Fruit fly (Drosophila melanogaster) whole organism, embryonic: ENCODE results near the gene MESR3.
A peak's percentile ranks its signal among the peaks of the same experiment; 100 is the strongest.

Experiments used
- Adf1 ChIP-seq: fragments of 200-800 bp; sonication (Bioruptor generic); IDR thresholded peaks from 2 replicates; pipeline ENCODE4 v1.3.6; 2022; ENCODE audit warnings: missing biosample characterization, missing genetic modification characterization
- Atf-2 ChIP-seq: fragments of 200-800 bp; sonication (Bioruptor generic); optimal IDR thresholded peaks from 2 replicates; lab custom pipeline; 2016; ENCODE audit warnings: missing biosample characterization, missing genetic modification characterization
- B-H2 ChIP-seq: fragments of 200-800 bp; sonication (Bioruptor generic); optimal IDR thresholded peaks from 2 replicates; lab custom pipeline; 2018; ENCODE audit warnings: missing biosample characterization, mild to moderate bottlenecking, missing genetic modification characterization
- Bteb2 ChIP-seq: fragments of 200-800 bp; sonication (Bioruptor generic); optimal IDR thresholded peaks from 2 replicates; lab custom pipeline; 2016; ENCODE audit warnings: missing biosample characterization, missing genetic modification characterization
- CG10209 ChIP-seq: fragments of 200-800 bp; sonication (Bioruptor generic); optimal IDR thresholded peaks from 3 replicates; lab custom pipeline; 2017; ENCODE audit warnings: missing biosample characterization, mild to moderate bottlenecking, missing genetic modification characterization, missing genetic modification reagents
- CG10274 ChIP-seq: fragments of 200-800 bp; sonication (Bioruptor generic); optimal IDR thresholded peaks from 3 replicates; lab custom pipeline; 2017; ENCODE audit warnings: missing biosample characterization, mild to moderate bottlenecking, missing genetic modification characterization
- CG10654 ChIP-seq: fragments of 200-800 bp; sonication (Bioruptor generic); optimal IDR thresholded peaks from 2 replicates; lab custom pipeline; 2016; ENCODE audit warnings: missing biosample characterization, missing genetic modification characterization
- CG11504 ChIP-seq: fragments of 200-800 bp; sonication (Bioruptor generic); optimal IDR thresholded peaks from 3 replicates; lab custom pipeline; 2019; ENCODE audit warnings: missing biosample characterization, mild to moderate bottlenecking, missing genetic modification characterization, moderate library complexity
- CG12219 ChIP-seq: fragments of 200-800 bp; sonication (Bioruptor generic); optimal IDR thresholded peaks from 3 replicates; lab custom pipeline; 2018; ENCODE audit warnings: missing biosample characterization, mild to moderate bottlenecking, missing genetic modification characterization
- CG1602 ChIP-seq: fragments of 200-800 bp; sonication (Bioruptor generic); optimal IDR thresholded peaks from 3 replicates; lab custom pipeline; 2016; ENCODE audit warnings: missing biosample characterization, missing genetic modification characterization
- CG2202 ChIP-seq: fragments of 200-800 bp; sonication (Bioruptor generic); optimal IDR thresholded peaks from 2 replicates; lab custom pipeline; 2018; ENCODE audit warnings: missing biosample characterization, mild to moderate bottlenecking, missing genetic modification characterization
- CG30403 ChIP-seq: fragments of 200-800 bp; sonication (Bioruptor generic); optimal IDR thresholded peaks from 3 replicates; lab custom pipeline; 2016; ENCODE audit warnings: missing biosample characterization, missing genetic modification characterization
- CG3407 ChIP-seq: fragments of 200-800 bp; sonication (Bioruptor generic); optimal IDR thresholded peaks from 2 replicates; lab custom pipeline; 2018; ENCODE audit warnings: missing biosample characterization, mild to moderate bottlenecking, missing genetic modification characterization
- CG34422 ChIP-seq: fragments of 200-800 bp; sonication (Bioruptor generic); IDR thresholded peaks from 3 replicates; pipeline ENCODE4 v1.3.6; 2022; ENCODE audit warnings: missing biosample characterization, missing genetic modification characterization
- CG4820 ChIP-seq: fragments of 200-800 bp; sonication (Bioruptor generic); optimal IDR thresholded peaks from 3 replicates; lab custom pipeline; 2016; ENCODE audit warnings: missing biosample characterization, missing genetic modification characterization
- CG7271 ChIP-seq: fragments of 200-800 bp; sonication (Bioruptor generic); optimal IDR thresholded peaks from 2 replicates; lab custom pipeline; 2018; ENCODE audit warnings: missing biosample characterization, mild to moderate bottlenecking, missing genetic modification characterization, moderate library complexity
- CG7372 ChIP-seq: fragments of 200-800 bp; sonication (Bioruptor generic); IDR thresholded peaks from 2 replicates; pipeline ENCODE4 v1.3.6; 2022; ENCODE audit warnings: missing biosample characterization, missing genetic modification characterization
- CG7556 ChIP-seq: fragments of 200-800 bp; sonication (Bioruptor generic); optimal IDR thresholded peaks from 2 replicates; lab custom pipeline; 2017; ENCODE audit warnings: missing biosample characterization, mild to moderate bottlenecking, missing genetic modification characterization
- CG8281 ChIP-seq: fragments of 200-800 bp; sonication (Bioruptor generic); optimal IDR thresholded peaks from 2 replicates; lab custom pipeline; 2018; ENCODE audit warnings: missing biosample characterization, mild to moderate bottlenecking, missing genetic modification characterization, moderate library complexity
- CG9609 ChIP-seq: fragments of 200-800 bp; sonication (Bioruptor generic); optimal IDR thresholded peaks from 3 replicates; lab custom pipeline; 2016; ENCODE audit warnings: missing biosample characterization, missing genetic modification characterization
- CkIIα-i1 ChIP-seq: fragments of 200-800 bp; sonication (Bioruptor generic); IDR thresholded peaks from 2 replicates; pipeline ENCODE4 v1.3.6; 2022; ENCODE audit warnings: missing biosample characterization, missing genetic modification characterization
- Deaf1 ChIP-seq: fragments of 200-800 bp; optimal IDR thresholded peaks from 3 replicates; lab custom pipeline; 2019; ENCODE audit warnings: missing biosample characterization, mild to moderate bottlenecking, missing genetic modification characterization, moderate library complexity
- Doc3 ChIP-seq: fragments of 200-800 bp; sonication (Bioruptor generic); IDR thresholded peaks from 3 replicates; pipeline ENCODE4 v1.3.6; 2022; ENCODE audit warnings: missing biosample characterization, missing genetic modification characterization; ENCODE audit not compliant: partially characterized antibody
- Hey ChIP-seq: fragments of 200-800 bp; sonication (Bioruptor generic); optimal IDR thresholded peaks from 3 replicates; lab custom pipeline; 2018; ENCODE audit warnings: missing biosample characterization, mild to moderate bottlenecking, missing genetic modification characterization
- Hr39 ChIP-seq: fragments of >200 bp; optimal IDR thresholded peaks from 2 replicates; lab custom pipeline; 2017
- Meics ChIP-seq: fragments of 200-800 bp; sonication (Bioruptor generic); optimal IDR thresholded peaks from 2 replicates; lab custom pipeline; 2017; ENCODE audit warnings: missing biosample characterization, mild to moderate bottlenecking, missing genetic modification characterization
- NFAT ChIP-seq: fragments of 200-800 bp; sonication (Bioruptor generic); IDR thresholded peaks from 2 replicates; pipeline ENCODE4 v1.3.6; 2022; ENCODE audit warnings: missing biosample characterization, missing genetic modification characterization
- Nf-YA ChIP-seq: fragments of 200-800 bp; sonication (Bioruptor generic); IDR thresholded peaks from 2 replicates; pipeline ENCODE4 v1.3.6; 2022; ENCODE audit warnings: missing biosample characterization, missing genetic modification characterization
- Pdp1 ChIP-seq, 2 experiments: fragments of 200-800 bp; sonication (Bioruptor generic); optimal IDR thresholded peaks; 3 replicates each; lab custom pipeline; 2016; ENCODE audit warnings: missing biosample characterization in 2 of 2, missing genetic modification characterization in 2 of 2, mild to moderate bottlenecking in 1 of 2, moderate library complexity in 1 of 2
- Spps ChIP-seq: fragments of 200-800 bp; sonication (Bioruptor generic); optimal IDR thresholded peaks from 2 replicates; lab custom pipeline; 2018; ENCODE audit warnings: missing biosample characterization, mild to moderate bottlenecking, missing genetic modification characterization
- Sry-β ChIP-seq: fragments of 200-800 bp; sonication (Bioruptor generic); optimal IDR thresholded peaks from 2 replicates; lab custom pipeline; 2018; ENCODE audit warnings: missing biosample characterization, mild to moderate bottlenecking, missing genetic modification characterization, moderate library complexity
- ac ChIP-seq: fragments of 200-800 bp; sonication (Bioruptor generic); optimal IDR thresholded peaks from 3 replicates; lab custom pipeline; 2017; ENCODE audit warnings: missing biosample characterization, mild to moderate bottlenecking, missing genetic modification characterization
- al ChIP-seq: fragments of 200-800 bp; sonication (Bioruptor generic); IDR thresholded peaks from 2 replicates; pipeline ENCODE4 v1.3.6; 2022; ENCODE audit warnings: missing biosample characterization, missing genetic modification characterization
- chif ChIP-seq, 2 experiments: fragments of 200-800 bp; sonication (Bioruptor generic); optimal IDR thresholded peaks; 3 replicates each; lab custom pipeline; 2016; ENCODE audit warnings: missing biosample characterization in 2 of 2, missing genetic modification characterization in 2 of 2
- corto ChIP-seq: fragments of 200-800 bp; sonication (Bioruptor generic); optimal IDR thresholded peaks from 2 replicates; lab custom pipeline; 2016; ENCODE audit warnings: missing biosample characterization, mild to moderate bottlenecking, missing genetic modification characterization, moderate library complexity
- crp ChIP-seq, 2 experiments: fragments of 200-800 bp; sonication (Bioruptor generic); optimal IDR thresholded peaks; 2 replicates in 1 of 2; 3 replicates in 1 of 2; lab custom pipeline; 2017; ENCODE audit warnings: missing biosample characterization in 2 of 2, missing genetic modification characterization in 2 of 2, mild to moderate bottlenecking in 1 of 2, moderate library complexity in 1 of 2
- eyg ChIP-seq: fragments of 200-800 bp; sonication (Bioruptor generic); optimal IDR thresholded peaks from 3 replicates; lab custom pipeline; 2016; ENCODE audit warnings: missing biosample characterization, missing genetic modification characterization
- gce ChIP-seq: fragments of 200-800 bp; sonication (Bioruptor generic); IDR thresholded peaks from 3 replicates; pipeline ENCODE4 v1.3.6; 2022; ENCODE audit warnings: missing biosample characterization, missing genetic modification characterization
- gcm ChIP-seq: fragments of 200-800 bp; sonication (Bioruptor generic); optimal IDR thresholded peaks from 2 replicates; lab custom pipeline; 2019; ENCODE audit warnings: missing biosample characterization, mild to moderate bottlenecking, missing genetic modification characterization, moderate library complexity
- gsb ChIP-seq: fragments of 200-800 bp; sonication (Bioruptor generic); IDR thresholded peaks from 2 replicates; pipeline ENCODE4 v1.3.6; 2022; ENCODE audit warnings: missing biosample characterization, missing genetic modification characterization
- gsb-n ChIP-seq: fragments of 200-800 bp; sonication (Bioruptor generic); optimal IDR thresholded peaks from 3 replicates; lab custom pipeline; 2018; ENCODE audit warnings: missing biosample characterization, mild to moderate bottlenecking, missing genetic modification characterization
- ken ChIP-seq: fragments of 200-800 bp; sonication (Bioruptor generic); IDR thresholded peaks from 3 replicates; pipeline ENCODE4 v1.3.6; 2022; ENCODE audit warnings: missing biosample characterization, missing genetic modification characterization
- maf-S ChIP-seq: fragments of 200-800 bp; sonication (Bioruptor generic); optimal IDR thresholded peaks from 2 replicates; lab custom pipeline; 2016; ENCODE audit warnings: missing biosample characterization, missing genetic modification characterization
- p53 ChIP-seq: fragments of 200-800 bp; sonication (Bioruptor generic); optimal IDR thresholded peaks from 2 replicates; lab custom pipeline; 2016; ENCODE audit warnings: missing biosample characterization, missing genetic modification characterization
- shn ChIP-seq: fragments of 200-800 bp; sonication (Bioruptor generic); optimal IDR thresholded peaks from 3 replicates; lab custom pipeline; 2016; ENCODE audit warnings: missing biosample characterization, missing genetic modification characterization
- ssp ChIP-seq: fragments of 200-800 bp; sonication (Bioruptor generic); IDR thresholded peaks from 2 replicates; pipeline ENCODE4 v1.3.6; 2022; ENCODE audit warnings: missing biosample characterization, missing genetic modification characterization
- tll ChIP-seq, 2 experiments: fragments of 200-800 bp in 1 of 2; fragments of >200 bp in 1 of 2; sonication (Bioruptor generic) in 1 of 2; optimal IDR thresholded peaks; 2 replicates each; lab custom pipeline; 2017 to 2019; ENCODE audit warnings: missing biosample characterization in 2 of 2, missing genetic modification characterization in 2 of 2, mild to moderate bottlenecking in 1 of 2, moderate library complexity in 1 of 2
- tup ChIP-seq: fragments of 200-800 bp; sonication (Bioruptor generic); optimal IDR thresholded peaks from 2 replicates; lab custom pipeline; 2016; ENCODE audit warnings: missing biosample characterization, mild to moderate bottlenecking, missing genetic modification characterization, moderate library complexity
- vvl ChIP-seq: fragments of 200-800 bp; sonication (Bioruptor generic); IDR thresholded peaks from 2 replicates; pipeline ENCODE4 v1.3.6; 2022; ENCODE audit warnings: missing biosample characterization, missing genetic modification characterization
- zfh1 ChIP-seq: fragments of 200-800 bp; sonication (Bioruptor generic); IDR thresholded peaks from 3 replicates; pipeline ENCODE4 v1.3.6; 2022; ENCODE audit warnings: missing biosample characterization, missing genetic modification characterization

Gene MESR3

dm6 chr2L:18571724-18572427 lies 45.2 kb upstream of the MESR3 start (continued):
- peak; percentile 9 for TF ChIP-seq B-H2 (GFP tag; lab: Kevin White, UChicago)
- peak; percentile 22; the same call in 1 of the 3 replicates for TF ChIP-seq ken (GFP tag; lab: Robert Waterston, UW)
- no peak for TF ChIP-seq gsb-n (tag; lab: Kevin White, UChicago)
- TF ChIP-seq NFAT (GFP tag; lab: Robert Waterston, UW): peak; percentile 33; the same call in 1 of the 2 replicates
- no peak for TF ChIP-seq p53
- 0 out of 3 replicates have a peak, but pooled peaks have one; percentile 38 for TF ChIP-seq zfh1 (GFP tag; lab: Robert Waterston, UW)
- no peak for TF ChIP-seq corto
- no peak for TF ChIP-seq CG10209 (GFP tag; lab: Kevin White, UChicago)
- TF ChIP-seq CG9609 (GFP tag; lab: Kevin White, UChicago): peak; percentile 8
- TF ChIP-seq shn (GFP tag; lab: Kevin White, UChicago): peak; percentile 13
- TF ChIP-seq Spps (tag; lab: Kevin White, UChicago): no peak
- no peak for TF ChIP-seq CkIIα-i1 (GFP tag; lab: Robert Waterston, UW)
- no peak for TF ChIP-seq Pdp1 (GFP tag; optimal IDR thresholded peaks at IDR 0.05; lab: Kevin White, UChicago)
- no peak for TF ChIP-seq Bteb2 (GFP tag; lab: Kevin White, UChicago)
- peak; percentile 40; the same call in 1 of the 3 replicates for TF ChIP-seq CG34422 (GFP tag; lab: Robert Waterston, UW)
- TF ChIP-seq CG8281 (tag; lab: Kevin White, UChicago): no peak
- no peak for TF ChIP-seq CG11504
- TF ChIP-seq ssp (GFP tag; lab: Robert Waterston, UW): no peak
- TF ChIP-seq Hey (tag; lab: Kevin White, UChicago): no peak
- TF ChIP-seq ac (GFP tag; lab: Kevin White, UChicago): no peak
- TF ChIP-seq gcm: no peak
- no peak for TF ChIP-seq crp (GFP tag; optimal IDR thresholded peaks at IDR 0.05; lab: Kevin White, UChicago)
- no peak for TF ChIP-seq CG10274 (GFP tag; lab: Kevin White, UChicago)
- no peak for TF ChIP-seq gce (GFP tag; lab: Robert Waterston, UW)
- no peak for TF ChIP-seq CG7271
- TF ChIP-seq Sry-β (GFP tag; lab: Kevin White, UChicago): peak; percentile 91
- peak; percentile 83 for TF ChIP-seq Deaf1 (tag; lab: Kevin White, UChicago)
- no peak for TF ChIP-seq Meics (GFP tag; lab: Kevin White, UChicago)
- TF ChIP-seq CG2202 (tag; lab: Kevin White, UChicago): no peak
- no peak for TF ChIP-seq CG30403 (GFP tag; lab: Kevin White, UChicago)
- TF ChIP-seq maf-S (GFP tag; lab: Kevin White, UChicago): no peak
- no peak for TF ChIP-seq chif (GFP tag; optimal IDR thresholded peaks at IDR 0.05; lab: Kevin White, UChicago)
- TF ChIP-seq CG3407 (GFP tag; lab: Kevin White, UChicago): no peak
- TF ChIP-seq Doc3: 0 out of 3 replicates have a peak, but pooled peaks have one; percentile 18
- no peak for TF ChIP-seq Atf-2 (GFP tag; lab: Kevin White, UChicago)
- no peak for TF ChIP-seq gsb
- TF ChIP-seq tll (GFP tag; optimal IDR thresholded peaks at IDR 0.05; lab: Kevin White, UChicago): no peak
- TF ChIP-seq al (GFP tag; lab: Robert Waterston, UW): no peak
- TF ChIP-seq CG10654 (GFP tag; lab: Kevin White, UChicago): no peak
- no peak for TF ChIP-seq CG7556 (GFP tag; lab: Kevin White, UChicago)
- TF ChIP-seq Nf-YA (GFP tag; lab: Robert Waterston, UW): 0 out of 2 replicates have a peak, but pooled peaks have one; percentile 16
- 0 out of 2 replicates have a peak, but pooled peaks have one; percentile 19 for TF ChIP-seq CG7372
- no peak for TF ChIP-seq CG4820
- no peak for TF ChIP-seq tup (GFP tag; lab: Kevin White, UChicago)
- no peak for TF ChIP-seq CG1602 (GFP tag; lab: Kevin White, UChicago)
- peak; percentile 98 for TF ChIP-seq Adf1 (GFP tag; lab: Robert Waterston, UW)
- TF ChIP-seq eyg: no peak
- TF ChIP-seq Hr39 (lab: Kevin White, UChicago): no peak
- no peak for TF ChIP-seq CG12219
- peak; percentile 63 for TF ChIP-seq vvl (GFP tag; lab: Robert Waterston, UW)
